Worm (Caenorhabditis elegans) whole organism, L4/young adult: Measurements from ENCODE around the gene ZC449.7.

Experiments used
- W03F9.2 ChIP-seq: fragments of 150-350 bp; optimal IDR thresholded peaks from 2 replicates; lab custom pipeline; 2014; ENCODE audit warnings: missing biosample characterization, missing genetic modification characterization
- dao-5 ChIP-seq: sonication (generic microtip); optimal IDR thresholded peaks from 2 replicates; lab custom pipeline; 2016; ENCODE audit warnings: missing genotype, missing genetic modification characterization, moderate library complexity, missing compliant biosample characterization
- him-1 ChIP-seq: sonication (generic microtip); optimal IDR thresholded peaks from 2 replicates; lab custom pipeline; 2016; ENCODE audit warnings: missing genotype, missing genetic modification reagents, missing genetic modification characterization, missing compliant biosample characterization

ce11 chrX:5038812-5039211 lies 24.9 kb downstream of the ZC449.7 start:
- TF ChIP-seq W03F9.2 = no peak
- no peak for TF ChIP-seq dao-5
- TF ChIP-seq him-1 (tag; lab: Kevin White, UChicago) = no peak
